Worm (Caenorhabditis elegans) whole organism, L4/young adult: ENCODE measurements around the gene B0507.6.

Experiments
- dao-5 ChIP-seq: sonication (generic microtip); optimal IDR thresholded peaks from 2 replicates; lab custom pipeline; 2016; ENCODE audit warnings: missing genotype, missing genetic modification characterization, moderate library complexity, missing compliant biosample characterization
- him-1 ChIP-seq: sonication (generic microtip); optimal IDR thresholded peaks from 2 replicates; lab custom pipeline; 2016; ENCODE audit warnings: missing genotype, missing genetic modification reagents, missing genetic modification characterization, missing compliant biosample characterization

- TF ChIP-seq him-1, result no peak
- TF ChIP-seq dao-5, result no peak
These were observed 14.5 kb downstream of the B0507.6 start, which contains the start of gene ddn-1 for ce11 chrV:8760416-8760815.
